Fruit fly (Drosophila melanogaster) whole organism, embryonic: ENCODE data around the gene Atg18b.
A peak's percentile ranks its signal among the peaks of the same experiment; 100 is the strongest.

Experiments used
- CG10209 ChIP-seq: fragments of 200-800 bp; sonication (Bioruptor generic); optimal IDR thresholded peaks from 3 replicates; lab custom pipeline; 2017; ENCODE audit warnings: missing biosample characterization, mild to moderate bottlenecking, missing genetic modification characterization, missing genetic modification reagents
- CG10979 ChIP-seq: fragments of 200-800 bp; sonication (Bioruptor generic); optimal IDR thresholded peaks from 2 replicates; lab custom pipeline; 2018; ENCODE audit warnings: missing biosample characterization, mild to moderate bottlenecking, missing genetic modification characterization, moderate library complexity
- CG11456 ChIP-seq: fragments of 200-800 bp; sonication (Bioruptor generic); IDR thresholded peaks from 3 replicates; pipeline ENCODE4 v1.3.6; 2022; ENCODE audit warnings: missing biosample characterization, missing genetic modification characterization
- CG14860 ChIP-seq: fragments of 200-800 bp; sonication (Bioruptor generic); IDR thresholded peaks from 3 replicates; pipeline ENCODE4 v1.3.6; 2022; ENCODE audit warnings: missing biosample characterization, missing genetic modification characterization; ENCODE audit not compliant: partially characterized antibody
- CG15479 ChIP-seq: fragments of 200-800 bp; sonication (Bioruptor generic); optimal IDR thresholded peaks from 3 replicates; lab custom pipeline; 2019; ENCODE audit warnings: missing biosample characterization, mild to moderate bottlenecking, missing genetic modification characterization, moderate library complexity
- CG17328 ChIP-seq: fragments of 200-800 bp; sonication (Bioruptor generic); IDR thresholded peaks from 2 replicates; pipeline ENCODE4 v1.3.6; 2022; ENCODE audit warnings: missing biosample characterization, missing genetic modification characterization
- CG17385 ChIP-seq: fragments of 200-800 bp; sonication (Bioruptor generic); optimal IDR thresholded peaks from 3 replicates; lab custom pipeline; 2018; ENCODE audit warnings: missing biosample characterization, mild to moderate bottlenecking, missing genetic modification characterization
- CG1832 ChIP-seq: fragments of 200-800 bp; sonication (Bioruptor generic); optimal IDR thresholded peaks from 2 replicates; lab custom pipeline; 2017; ENCODE audit warnings: missing biosample characterization, mild to moderate bottlenecking, missing genetic modification characterization, inconsistent platforms
- CG18476 ChIP-seq: fragments of 200-800 bp; sonication (Bioruptor generic); optimal IDR thresholded peaks from 2 replicates; lab custom pipeline; 2016; ENCODE audit warnings: missing biosample characterization, mild to moderate bottlenecking, missing genetic modification characterization
- CG18599 ChIP-seq: fragments of 200-800 bp; sonication (Bioruptor generic); optimal IDR thresholded peaks from 3 replicates; lab custom pipeline; 2017; ENCODE audit warnings: missing biosample characterization, missing genetic modification characterization, mild to moderate bottlenecking, moderate library complexity, missing genetic modification reagents
- CG18764 ChIP-seq: fragments of 200-800 bp; sonication (Bioruptor generic); optimal IDR thresholded peaks from 3 replicates; lab custom pipeline; 2016; ENCODE audit warnings: missing biosample characterization, missing genetic modification characterization
- CG32772 ChIP-seq: fragments of 200-800 bp; sonication (Bioruptor generic); IDR thresholded peaks from 2 replicates; pipeline ENCODE4 v1.3.6; 2022; ENCODE audit warnings: missing biosample characterization, missing genetic modification characterization
- CG4328 ChIP-seq: fragments of 200-800 bp; sonication (Bioruptor generic); optimal IDR thresholded peaks from 3 replicates; lab custom pipeline; 2017; ENCODE audit warnings: missing biosample characterization, missing genetic modification reagents, missing genetic modification characterization
- CG4707 ChIP-seq: fragments of 200-800 bp; sonication (Bioruptor generic); optimal IDR thresholded peaks from 2 replicates; lab custom pipeline; 2018; ENCODE audit warnings: missing biosample characterization, mild to moderate bottlenecking, missing genetic modification characterization, moderate library complexity
- CG6791 ChIP-seq: fragments of 200-800 bp; sonication (Bioruptor generic); IDR thresholded peaks from 3 replicates; pipeline ENCODE4 v1.3.6; 2022; ENCODE audit warnings: missing biosample characterization, missing genetic modification characterization; ENCODE audit not compliant: partially characterized antibody
- CG7357 ChIP-seq: fragments of 200-800 bp; sonication (Bioruptor generic); IDR thresholded peaks from 3 replicates; pipeline ENCODE4 v1.3.6; 2022; ENCODE audit warnings: missing biosample characterization, missing genetic modification characterization
- CG8089 ChIP-seq: fragments of 200-800 bp; sonication (Bioruptor generic); optimal IDR thresholded peaks from 3 replicates; lab custom pipeline; 2016; ENCODE audit warnings: missing biosample characterization, missing genetic modification characterization
- CG8290 ChIP-seq, 3 experiments: fragments of 200-800 bp; sonication (Bioruptor generic); optimal IDR thresholded peaks; 2 replicates each; lab custom pipeline; 2016 to 2019; ENCODE audit warnings: missing biosample characterization in 3 of 3, missing genetic modification characterization in 3 of 3, mild to moderate bottlenecking in 2 of 3, moderate library complexity in 1 of 3
- CG9727 ChIP-seq: fragments of 200-800 bp; sonication (Bioruptor generic); optimal IDR thresholded peaks from 3 replicates; lab custom pipeline; 2017; ENCODE audit warnings: missing biosample characterization, mild to moderate bottlenecking, missing genetic modification characterization
- Dbx ChIP-seq: fragments of 200-800 bp; sonication (Bioruptor generic); IDR thresholded peaks from 3 replicates; pipeline ENCODE4 v1.3.6; 2022; ENCODE audit warnings: missing biosample characterization, missing genetic modification characterization
- Drgx ChIP-seq: fragments of 200-800 bp; sonication (Bioruptor generic); IDR thresholded peaks from 2 replicates; pipeline ENCODE4 v1.3.6; 2022; ENCODE audit warnings: missing biosample characterization, missing genetic modification characterization
- Eip74EF ChIP-seq, 2 experiments: fragments of 200-800 bp in 1 of 2; fragments of >200 bp in 1 of 2; sonication (Bioruptor generic) in 1 of 2; optimal IDR thresholded peaks; 2 replicates each; lab custom pipeline; 2017 to 2019; ENCODE audit warnings: missing biosample characterization in 2 of 2, missing genetic modification characterization in 2 of 2, mild to moderate bottlenecking in 1 of 2, moderate library complexity in 1 of 2
- Elba2 ChIP-seq: fragments of 200-800 bp; sonication (Bioruptor generic); optimal IDR thresholded peaks from 3 replicates; lab custom pipeline; 2016; ENCODE audit warnings: missing biosample characterization, missing genetic modification characterization
- HLH4C ChIP-seq: fragments of 200-800 bp; sonication (Bioruptor generic); IDR thresholded peaks from 3 replicates; pipeline ENCODE4 v1.3.6; 2022; ENCODE audit warnings: missing biosample characterization, missing genetic modification characterization; ENCODE audit not compliant: partially characterized antibody
- Kr ChIP-seq: fragments of 200-800 bp; sonication (Bioruptor generic); optimal IDR thresholded peaks from 2 replicates; lab custom pipeline; 2017; ENCODE audit warnings: missing biosample characterization, mild to moderate bottlenecking, missing genetic modification characterization
- MBD-R2 ChIP-seq: fragments of 200-800 bp; sonication (Bioruptor generic); IDR thresholded peaks from 2 replicates; pipeline ENCODE4 v1.3.6; 2022; ENCODE audit warnings: missing biosample characterization, missing genetic modification characterization
- Med ChIP-seq: fragments of 200-800 bp; sonication (Bioruptor generic); peaks from one replicate; lab custom pipeline; 2016; ENCODE audit warnings: missing biosample characterization, missing genetic modification characterization, mild to moderate bottlenecking, inconsistent platforms, moderate library complexity
- ara ChIP-seq: fragments of 200-800 bp; sonication (Bioruptor generic); IDR thresholded peaks from 2 replicates; pipeline ENCODE4 v1.3.6; 2022; ENCODE audit warnings: missing biosample characterization, missing genetic modification characterization
- chinmo ChIP-seq: fragments of 200-800 bp; sonication (Bioruptor generic); IDR thresholded peaks from 4 replicates; pipeline ENCODE4 v1.3.6; 2022; ENCODE audit warnings: missing biosample characterization, missing genetic modification characterization; ENCODE audit not compliant: partially characterized antibody
- cwo ChIP-seq: fragments of 200-800 bp; sonication (Bioruptor generic); optimal IDR thresholded peaks from 3 replicates; lab custom pipeline; 2017; ENCODE audit warnings: missing biosample characterization, missing genetic modification characterization, mild to moderate bottlenecking, moderate library complexity, missing genetic modification reagents
- exex ChIP-seq: fragments of 200-800 bp; sonication (Bioruptor generic); optimal IDR thresholded peaks from 4 replicates; lab custom pipeline; 2018; ENCODE audit warnings: missing biosample characterization, mild to moderate bottlenecking, missing genetic modification characterization, moderate library complexity
- ftz-f1 ChIP-seq: fragments of 200-800 bp; sonication (Bioruptor generic); optimal IDR thresholded peaks from 2 replicates; lab custom pipeline; 2016; ENCODE audit warnings: missing biosample characterization, missing genetic modification characterization
- gem ChIP-seq: fragments of 200-800 bp; sonication (Bioruptor generic); optimal IDR thresholded peaks from 2 replicates; lab custom pipeline; 2019; ENCODE audit warnings: missing biosample characterization, mild to moderate bottlenecking, missing genetic modification characterization, moderate library complexity
- hb ChIP-seq: fragments of 200-800 bp; sonication (Bioruptor generic); IDR thresholded peaks from 3 replicates; pipeline ENCODE4 v1.3.6; 2022; ENCODE audit warnings: missing biosample characterization, missing genetic modification characterization; ENCODE audit not compliant: partially characterized antibody
- jigr1 ChIP-seq: fragments of 200-800 bp; sonication (Bioruptor generic); IDR thresholded peaks from 3 replicates; pipeline ENCODE4 v1.3.6; 2022; ENCODE audit warnings: missing biosample characterization, missing genetic modification characterization
- mirr ChIP-seq: fragments of 200-800 bp; sonication (Bioruptor generic); optimal IDR thresholded peaks from 3 replicates; lab custom pipeline; 2018; ENCODE audit warnings: missing biosample characterization, mild to moderate bottlenecking, missing genetic modification characterization
- nom ChIP-seq: fragments of 200-800 bp; sonication (Bioruptor generic); optimal IDR thresholded peaks from 2 replicates; lab custom pipeline; 2017; ENCODE audit warnings: missing biosample characterization, missing genetic modification characterization, mild to moderate bottlenecking, moderate library complexity, missing genetic modification reagents
- pfk ChIP-seq: fragments of 200-800 bp; sonication (Bioruptor generic); optimal IDR thresholded peaks from 2 replicates; lab custom pipeline; 2018; ENCODE audit warnings: missing biosample characterization, mild to moderate bottlenecking, missing genetic modification characterization, moderate library complexity
- pnt ChIP-seq: fragments of 200-800 bp; sonication (Bioruptor generic); optimal IDR thresholded peaks from 3 replicates; lab custom pipeline; 2016; ENCODE audit warnings: missing biosample characterization, missing genetic modification characterization
- pros ChIP-seq: fragments of 200-800 bp; sonication (Bioruptor generic); optimal IDR thresholded peaks from 3 replicates; lab custom pipeline; 2019; ENCODE audit warnings: missing biosample characterization, mild to moderate bottlenecking, missing genetic modification characterization, moderate library complexity
- rib ChIP-seq: fragments of 200-800 bp; sonication (Bioruptor generic); IDR thresholded peaks from 2 replicates; pipeline ENCODE4 v1.3.6; 2022; ENCODE audit warnings: missing biosample characterization, missing genetic modification characterization
- row ChIP-seq: fragments of 200-800 bp; sonication (Bioruptor generic); IDR thresholded peaks from 3 replicates; pipeline ENCODE4 v1.3.6; 2022; ENCODE audit warnings: missing biosample characterization, missing genetic modification characterization
- scrt ChIP-seq: fragments of 200-800 bp; sonication (Bioruptor generic); optimal IDR thresholded peaks from 2 replicates; lab custom pipeline; 2018; ENCODE audit warnings: missing biosample characterization, mild to moderate bottlenecking, missing genetic modification characterization, moderate library complexity
- sens ChIP-seq: fragments of 200-800 bp; sonication (Bioruptor generic); peaks from one replicate; lab custom pipeline; 2016; ENCODE audit warnings: missing biosample characterization, missing genetic modification characterization
- seq ChIP-seq: fragments of 200-800 bp; sonication (Bioruptor generic); IDR thresholded peaks from 2 replicates; pipeline ENCODE4 v1.3.6; 2022; ENCODE audit warnings: missing biosample characterization, missing genetic modification characterization
- zfh2 ChIP-seq: fragments of 200-800 bp; sonication (Bioruptor generic); optimal IDR thresholded peaks from 2 replicates; lab custom pipeline; 2016; ENCODE audit warnings: missing biosample characterization, missing genetic modification characterization

Gene Atg18b

dm6 chr2L:21221114-21221578 lies 774 bp upstream of the Atg18b start, which contains the start of gene CG8677 (continued):
- TF ChIP-seq Elba2 (GFP tag; lab: Kevin White, UChicago): peak; percentile 29
- peak; percentile 63 for TF ChIP-seq sens (GFP tag; lab: Kevin White, UChicago)

- TF ChIP-seq CG7357 (GFP tag; lab: Robert Waterston, UW): no peak
- TF ChIP-seq MBD-R2 (GFP tag; lab: Robert Waterston, UW): 0 out of 2 replicates have a peak, but pooled peaks have one; percentile 9
- peak; percentile 32; the same call in 1 of the 2 replicates for TF ChIP-seq ara (GFP tag; lab: Robert Waterston, UW)
- TF ChIP-seq CG4707: peak; percentile 29
- TF ChIP-seq CG15479 (GFP tag; lab: Kevin White, UChicago): peak; percentile 39
- TF ChIP-seq CG14860: no peak
- 0 out of 3 replicates have a peak, but pooled peaks have one; percentile 23 for TF ChIP-seq CG6791 (GFP tag; lab: Robert Waterston, UW)
- 0 out of 2 replicates have a peak, but pooled peaks have one; percentile 28 for TF ChIP-seq Drgx (GFP tag; lab: Robert Waterston, UW)
- TF ChIP-seq Dbx (GFP tag; lab: Robert Waterston, UW): peak; percentile 28; the same call in 1 of the 3 replicates
- TF ChIP-seq CG18599 (GFP tag; lab: Kevin White, UChicago): peak; percentile 52
- no peak for TF ChIP-seq gem (tag; lab: Kevin White, UChicago)
- peak; percentile 50 for TF ChIP-seq row (GFP tag; lab: Robert Waterston, UW)
- TF ChIP-seq hb: no peak
- no peak for TF ChIP-seq Eip74EF (GFP tag; optimal IDR thresholded peaks at IDR 0.05; lab: Kevin White, UChicago)
- TF ChIP-seq nom (GFP tag; lab: Kevin White, UChicago): peak; percentile 21
- no peak for TF ChIP-seq jigr1 (GFP tag; lab: Robert Waterston, UW)
- peak; percentile 11 for TF ChIP-seq ftz-f1 (GFP tag; lab: Kevin White, UChicago)
- TF ChIP-seq CG11456 (GFP tag; lab: Robert Waterston, UW): no peak
- peak; percentile 29 for TF ChIP-seq cwo (GFP tag; lab: Kevin White, UChicago)
- TF ChIP-seq chinmo (GFP tag; lab: Robert Waterston, UW): 0 out of 4 replicates have a peak, but pooled peaks have one; percentile 61
- peak; percentile 42 for TF ChIP-seq pfk
- TF ChIP-seq mirr (GFP tag; lab: Kevin White, UChicago): peak; percentile 22
- no peak for TF ChIP-seq CG32772 (GFP tag; lab: Robert Waterston, UW)
- TF ChIP-seq pros (GFP tag; lab: Kevin White, UChicago): no peak
- TF ChIP-seq CG10209: no peak
- peak; percentile 70 for TF ChIP-seq sens (GFP tag; lab: Kevin White, UChicago)
- TF ChIP-seq CG4328 (GFP tag; lab: Kevin White, UChicago): peak; percentile 5
- TF ChIP-seq exex: peak; percentile 1
- peak; percentile 15 for TF ChIP-seq CG17385 (GFP tag; lab: Kevin White, UChicago)
- TF ChIP-seq Kr (GFP tag; lab: Kevin White, UChicago): no peak
- TF ChIP-seq Med: peak; percentile 71
- TF ChIP-seq CG8089: no peak
- no peak for TF ChIP-seq HLH4C (GFP tag; lab: Robert Waterston, UW)
- no peak for TF ChIP-seq CG10979
- TF ChIP-seq CG9727 (GFP tag; lab: Kevin White, UChicago): no peak
- peak; percentile 3 for TF ChIP-seq scrt
- TF ChIP-seq rib: peak; percentile 17; the same call in 1 of the 2 replicates
- 0 out of 2 replicates have a peak, but pooled peaks have one; percentile 21 for TF ChIP-seq seq
- no peak for TF ChIP-seq CG1832 (GFP tag; lab: Kevin White, UChicago)
- no peak for TF ChIP-seq pnt (GFP tag; lab: Kevin White, UChicago)
- TF ChIP-seq CG17328 (GFP tag; lab: Robert Waterston, UW): peak; percentile 15; the same call in 1 of the 2 replicates
- no peak for TF ChIP-seq zfh2
- no peak for TF ChIP-seq CG18764
- TF ChIP-seq CG8290 (GFP tag; optimal IDR thresholded peaks at IDR 0.05; lab: Kevin White, UChicago): no peak
- TF ChIP-seq CG8290 (tag; optimal IDR thresholded peaks at IDR 0.05; lab: Kevin White, UChicago): peak in 1 of 2 experiments; percentile 47
- TF ChIP-seq CG18476 (GFP tag; lab: Kevin White, UChicago): no peak
These were observed 709 bp downstream of the Atg18b start for dm6 chr2L:21219640-21220085.
